Fruit fly (Drosophila melanogaster): ENCODE results near the gene CG46511.
"Not testable (repeated sequence)": the region's sequence is repeated elsewhere in the genome, so short reads cannot be mapped to it uniquely, and the experiment has no call there.

DNA sequence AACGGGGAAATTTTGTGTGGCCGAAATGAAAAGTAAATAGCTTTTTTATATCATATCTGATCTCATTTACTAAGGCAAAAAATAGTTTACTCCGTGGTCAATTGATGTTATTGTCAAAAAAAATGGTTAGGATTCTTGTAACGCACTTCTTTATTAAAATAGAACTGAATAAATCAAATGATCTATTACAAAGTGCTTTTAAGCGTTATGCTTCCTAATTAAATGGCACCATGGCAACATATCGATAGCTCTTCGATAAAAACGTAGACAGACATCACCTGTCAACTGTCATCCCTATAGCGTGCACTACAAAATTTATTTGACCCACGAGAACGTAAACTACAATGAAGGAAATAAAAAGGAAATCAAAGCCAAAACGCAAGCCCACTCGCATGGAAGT lies 9.7 kb downstream of the CG46511 start, which contains the start of gene CG46513:
- not testable (repeated sequence) for TF ChIP-seq sob (GFP tag; IDR thresholded peaks at IDR 0.05); CG31388 (GFP tag; optimal IDR thresholded peaks at IDR 0.05); Rx (GFP tag; IDR thresholded peaks at IDR 0.05); CG10147 (GFP tag; optimal IDR thresholded peaks at IDR 0.05); prd (optimal IDR thresholded peaks at IDR 0.05); prd (GFP tag; IDR thresholded peaks at IDR 0.05); CG32767 (GFP tag; IDR thresholded peaks at IDR 0.05); CG12071 (GFP tag; optimal IDR thresholded peaks at IDR 0.05)
